Worm (Caenorhabditis elegans): ENCODE results near the gene miro-1.

DNA sequence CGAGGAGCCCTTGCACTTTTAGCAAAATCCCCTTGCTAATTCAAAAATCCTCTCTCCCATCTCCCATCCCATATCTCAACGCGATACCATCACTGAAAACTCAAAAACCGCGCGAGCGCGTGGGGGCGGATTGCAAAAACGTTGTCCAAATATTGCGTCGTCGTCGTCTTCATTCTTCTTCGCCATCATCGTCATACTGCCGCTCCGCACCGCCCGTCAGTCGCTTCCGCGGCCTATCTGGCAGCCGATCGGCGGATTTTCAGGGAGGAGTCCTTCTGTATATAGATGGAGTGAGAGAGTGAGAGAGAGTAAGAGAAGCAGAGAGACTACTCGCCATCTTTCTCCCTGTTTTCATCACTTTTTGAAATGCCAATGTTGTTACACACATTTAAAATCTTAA, 28.7 kb downstream of the miro-1 start:
- TF ChIP-seq dao-5 (tag; optimal IDR thresholded peaks at IDR 0.05) (no peak), W03F9.2 (tag; optimal IDR thresholded peaks at IDR 0.05) (no peak), him-1 (tag; optimal IDR thresholded peaks at IDR 0.05) (no peak)
